Worm (Caenorhabditis elegans) whole organism, L2 larva: ENCODE measurements around the gene F45E12.5.

Source experiments
- unc-39 ChIP-seq: fragments of 150-350 bp; optimal IDR thresholded peaks from 2 replicates; lab custom pipeline; 2014; ENCODE audit warnings: missing biosample characterization, missing genetic modification characterization
- ztf-1 ChIP-seq: fragments of 200-800 bp; sonication (Bioruptor generic); conservative IDR thresholded peaks from 2 replicates; pipeline ENCODE4 v1.3.6; 2022; ENCODE audit warnings: missing genetic modification characterization, missing compliant biosample characterization
- ztf-11 ChIP-seq: sonication (generic microtip); optimal IDR thresholded peaks from 2 replicates; lab custom pipeline; 2017; ENCODE audit warnings: missing biosample characterization, missing genetic modification characterization

ce11 chrII:7342884-7343283, 33.0 kb upstream of the F45E12.5 start:
- TF ChIP-seq unc-39 (tag; lab: Kevin White, UChicago), result no peak
- no peak for TF ChIP-seq ztf-11 (tag; lab: Kevin White, UChicago)
- no peak for TF ChIP-seq ztf-1
